Worm (Caenorhabditis elegans) whole organism, L1 larva: ENCODE results near the gene dnc-4.
A peak's percentile ranks its signal among the peaks of the same experiment; 100 is the strongest.

Experiments
- C34B4.2 ChIP-seq: sonication (generic microtip); optimal IDR thresholded peaks from 2 replicates; lab custom pipeline; 2017; ENCODE audit warnings: mild to moderate bottlenecking, missing genetic modification characterization, missing compliant biosample characterization
- F16B12.6 ChIP-seq: fragments of 150-350 bp; optimal IDR thresholded peaks from 2 replicates; lab custom pipeline; 2014; ENCODE audit warnings: missing biosample characterization, missing genetic modification characterization
- blmp-1 ChIP-seq: fragments of 150-350 bp; optimal IDR thresholded peaks from 2 replicates; lab custom pipeline; 2014; ENCODE audit warnings: missing biosample characterization, missing genetic modification characterization
- hpl-2 ChIP-seq: fragments of 150-350 bp; optimal IDR thresholded peaks from 2 replicates; lab custom pipeline; 2014; ENCODE audit warnings: missing biosample characterization, missing genetic modification reagents, missing genetic modification characterization
- lin-35 ChIP-seq, 2 experiments: fragments of 150-350 bp; optimal IDR thresholded peaks; 2 replicates each; lab custom pipeline; 2014; ENCODE audit warnings: missing biosample characterization in 2 of 2, missing genetic modification characterization in 2 of 2, missing genetic modification reagents in 2 of 2
- lin-39 ChIP-seq: fragments of 150-350 bp; optimal IDR thresholded peaks from 2 replicates; lab custom pipeline; 2014; ENCODE audit warnings: missing biosample characterization, missing genetic modification reagents, missing genetic modification characterization
- nhr-28 ChIP-seq: fragments of 150-350 bp; optimal IDR thresholded peaks from 2 replicates; lab custom pipeline; 2014; ENCODE audit warnings: missing biosample characterization, missing genetic modification characterization
- nhr-76 ChIP-seq: sonication (generic microtip); optimal IDR thresholded peaks from 2 replicates; lab custom pipeline; 2017; ENCODE audit warnings: missing biosample characterization, missing genetic modification characterization
- sup-37 ChIP-seq: fragments of 200-800 bp; sonication (Bioruptor generic); optimal IDR thresholded peaks from 2 replicates; lab custom pipeline; 2018; ENCODE audit warnings: mild to moderate bottlenecking, missing genetic modification characterization, missing compliant biosample characterization
- unc-130 ChIP-seq: fragments of 150-350 bp; optimal IDR thresholded peaks from 2 replicates; lab custom pipeline; 2017; ENCODE audit warnings: missing biosample characterization, missing genetic modification characterization, inconsistent platforms

The dnc-4 gene

ce11 chrIV:7977452-7977940 is 42.1 kb downstream of the dnc-4 start, which contains the start of gene ora-1:
Gene ora-1 (plus strand): TSS chrIV:7977890.
- TF ChIP-seq blmp-1 (tag; lab: Kevin White, UChicago) (peak; percentile 62), sup-37 (no peak)

- TF ChIP-seq C34B4.2 (no peak), lin-35 (GFP tag; optimal IDR thresholded peaks at IDR 0.05; lab: Kevin White, UChicago) (no peak), F16B12.6 (tag; lab: Kevin White, UChicago) (no peak), nhr-28 (no peak), unc-130 (no peak), nhr-76 (no peak), lin-39 (tag; lab: Kevin White, UChicago) (no peak), hpl-2 (no peak)
These were observed 43.4 kb downstream of the dnc-4 start, which contains the start of gene F57H12.6 for ce11 chrIV:7976210-7976609. Gene F57H12.6 (minus strand): TSS chrIV:7976310.
